Worm (Caenorhabditis elegans): Measurements from ENCODE around the gene ZK742.4.

Gene ZK742.4

DNA sequence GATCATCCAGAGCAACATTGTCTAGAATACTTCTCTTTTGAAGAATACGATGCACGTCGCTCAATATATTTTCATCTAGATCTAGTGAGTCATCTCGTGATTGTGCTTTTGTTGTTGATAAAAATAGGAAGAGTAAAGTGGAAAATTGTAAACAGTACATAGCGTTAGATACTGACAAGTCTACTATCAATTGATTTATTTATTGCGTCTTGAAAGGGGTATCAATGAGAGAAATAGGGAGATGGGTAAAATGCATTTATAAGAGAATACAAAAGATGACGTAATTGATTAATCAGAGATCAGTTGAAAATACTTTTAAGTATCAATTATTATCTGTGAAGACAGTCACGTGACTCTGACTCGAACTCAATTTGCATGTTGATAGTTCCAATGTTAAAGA lies 25.3 kb upstream of the ZK742.4 start, which contains the start of gene txt-5 (continued):
- TF ChIP-seq ces-1 (GFP tag; optimal IDR thresholded peaks at IDR 0.05), result no peak
- peak; percentile 57 for TF ChIP-seq nhr-20 (tag; optimal IDR thresholded peaks at IDR 0.05)
- TF ChIP-seq aly-2 (tag; optimal IDR thresholded peaks at IDR 0.05), result no peak
- TF ChIP-seq aha-1 (tag; optimal IDR thresholded peaks at IDR 0.05), result no peak
- no peak for TF ChIP-seq sptf-1 (tag; optimal IDR thresholded peaks at IDR 0.05)
- no peak for TF ChIP-seq jun-1 (tag; optimal IDR thresholded peaks at IDR 0.05)
- no peak for TF ChIP-seq fkh-4 (tag; optimal IDR thresholded peaks at IDR 0.05; ENCODE audit: borderline replicate concordance)
- no peak for TF ChIP-seq irx-1 (tag; optimal IDR thresholded peaks at IDR 0.05)
- TF ChIP-seq unc-98 (GFP tag; IDR thresholded peaks at IDR 0.05), result no peak
- TF ChIP-seq skn-1 (tag; optimal IDR thresholded peaks at IDR 0.05), result no peak
- no peak for TF ChIP-seq mab-9 (GFP tag; IDR thresholded peaks at IDR 0.05)
- no peak for TF ChIP-seq egl-13 (tag; optimal IDR thresholded peaks at IDR 0.05)
- TF ChIP-seq nhr-12 (tag; optimal IDR thresholded peaks at IDR 0.05), result no peak
- TF ChIP-seq pag-3 (tag; optimal IDR thresholded peaks at IDR 0.05; ENCODE audit: borderline replicate concordance, insufficient read depth), result no peak
- no peak for TF ChIP-seq C04F5.9 (tag; optimal IDR thresholded peaks at IDR 0.05)
- no peak for TF ChIP-seq unc-86 (tag; optimal IDR thresholded peaks at IDR 0.05)
- TF ChIP-seq unc-30 (tag; optimal IDR thresholded peaks at IDR 0.05), result no peak
- peak; percentile 24 for TF ChIP-seq nhr-47 (tag; optimal IDR thresholded peaks at IDR 0.05)
- TF ChIP-seq alr-1 (tag; optimal IDR thresholded peaks at IDR 0.05; ENCODE audit: borderline replicate concordance), result no peak
- TF ChIP-seq dsc-1 (tag; optimal IDR thresholded peaks at IDR 0.05), result no peak
- no peak for TF ChIP-seq nhr-84 (tag; optimal IDR thresholded peaks at IDR 0.05)
- TF ChIP-seq nhr-76 (tag; optimal IDR thresholded peaks at IDR 0.05), result no peak
- no peak for TF ChIP-seq xbp-1 (tag; optimal IDR thresholded peaks at IDR 0.05)
- TF ChIP-seq mef-2 (tag; optimal IDR thresholded peaks at IDR 0.05), result no peak
- no peak for TF ChIP-seq lin-13 (GFP tag; optimal IDR thresholded peaks at IDR 0.05)
- TF ChIP-seq nhr-237 (tag; optimal IDR thresholded peaks at IDR 0.05), result no peak
- no peak for TF ChIP-seq nhr-28 (tag; optimal IDR thresholded peaks at IDR 0.05)
- no peak for TF ChIP-seq lin-39 (tag; optimal IDR thresholded peaks at IDR 0.05)
- TF ChIP-seq zip-4 (GFP tag; optimal IDR thresholded peaks at IDR 0.05), result no peak
- TF ChIP-seq hlh-17 (GFP tag; optimal IDR thresholded peaks at IDR 0.05; ENCODE audit: borderline replicate concordance), result no peak
- TF ChIP-seq sup-37 (GFP tag; optimal IDR thresholded peaks at IDR 0.05), result no peak
- no peak for TF ChIP-seq ceh-8 (GFP tag; optimal IDR thresholded peaks at IDR 0.05)
- TF ChIP-seq nhr-71 (tag; optimal IDR thresholded peaks at IDR 0.05), result peak; percentile 72

- TF ChIP-seq dsc-1 (tag; optimal IDR thresholded peaks at IDR 0.05) (no peak), sup-37 (GFP tag; optimal IDR thresholded peaks at IDR 0.05) (no peak), snpc-4 (tag; optimal IDR thresholded peaks at IDR 0.05) (no peak), nhr-77 (tag; optimal IDR thresholded peaks at IDR 0.05) (no peak), fkh-10 (GFP tag; optimal IDR thresholded peaks at IDR 0.05) (no peak), efl-1 (optimal IDR thresholded peaks at IDR 0.05) (no peak), efl-1 (GFP tag; optimal IDR thresholded peaks at IDR 0.05 in 1 of 2) (peak in 1 of 2 experiments; percentile 65), ztf-11 (tag; optimal IDR thresholded peaks at IDR 0.05) (no peak), fkh-4 (tag; optimal IDR thresholded peaks at IDR 0.05; ENCODE audit: borderline replicate concordance) (no peak)
Observed at ce11 chrV:7830952-7831351, 19.4 kb upstream of the ZK742.4 start.

- TF ChIP-seq nhr-77 (tag; optimal IDR thresholded peaks at IDR 0.05) (no peak), dpl-1 (GFP tag; optimal IDR thresholded peaks at IDR 0.05) (no peak), grh-1 (GFP tag; IDR thresholded peaks at IDR 0.05) (no peak), blmp-1 (tag; optimal IDR thresholded peaks at IDR 0.05) (no peak), dsc-1 (tag; optimal IDR thresholded peaks at IDR 0.05) (no peak)
Observed at ce11 chrV:7826917-7827316, 15.3 kb upstream of the ZK742.4 start, which contains the start of gene mig-6. Gene mig-6 (plus strand): TSS chrV:7827217.
